Worm (Caenorhabditis elegans) whole organism, L2 larva: ENCODE results near the gene col-164.

Source experiments
- C34F6.9 ChIP-seq: fragments of 150-350 bp; optimal IDR thresholded peaks from 2 replicates; lab custom pipeline; 2014; ENCODE audit warnings: missing biosample characterization, missing genetic modification characterization
- F13H6.1 ChIP-seq: sonication (generic microtip); optimal IDR thresholded peaks from 2 replicates; lab custom pipeline; 2016; ENCODE audit warnings: missing genetic modification characterization, missing compliant biosample characterization
- R02D3.7 ChIP-seq: fragments of 150-350 bp; optimal IDR thresholded peaks from 2 replicates; lab custom pipeline; 2014; ENCODE audit warnings: missing biosample characterization, missing genetic modification characterization
- Y55F3AM.14 ChIP-seq: fragments of 200-800 bp; sonication (Bioruptor generic); optimal IDR thresholded peaks from 2 replicates; lab custom pipeline; 2018; ENCODE audit warnings: mild to moderate bottlenecking, missing genetic modification characterization, missing compliant biosample characterization
- ZK546.5 ChIP-seq: sonication (generic microtip); optimal IDR thresholded peaks from 2 replicates; lab custom pipeline; 2017; ENCODE audit warnings: missing biosample characterization, missing genetic modification characterization
- alr-1 ChIP-seq: fragments of 150-350 bp; optimal IDR thresholded peaks from 2 replicates; lab custom pipeline; 2014; ENCODE audit warnings: missing biosample characterization, missing genetic modification characterization
- aly-2 ChIP-seq: fragments of 150-350 bp; optimal IDR thresholded peaks from 2 replicates; lab custom pipeline; 2014; ENCODE audit warnings: missing biosample characterization, missing genetic modification characterization
- ama-1 ChIP-seq: fragments of 150-350 bp; optimal IDR thresholded peaks from 2 replicates; lab custom pipeline; 2018; ENCODE audit warnings: inconsistent platforms
- blmp-1 ChIP-seq: sonication (generic microtip); optimal IDR thresholded peaks from 2 replicates; lab custom pipeline; 2017; ENCODE audit warnings: missing genetic modification characterization, mild to moderate bottlenecking, missing compliant biosample characterization, antibody characterized with exemption, moderate library complexity; ENCODE audit not compliant: insufficient read depth
- crh-2 ChIP-seq: sonication (generic microtip); optimal IDR thresholded peaks from 2 replicates; lab custom pipeline; 2017; ENCODE audit warnings: missing biosample characterization, missing genetic modification characterization
- dmd-4 ChIP-seq: sonication (generic microtip); optimal IDR thresholded peaks from 2 replicates; lab custom pipeline; 2017; ENCODE audit warnings: missing biosample characterization, missing genetic modification characterization
- elt-1 ChIP-seq: fragments of 150-350 bp; optimal IDR thresholded peaks from 2 replicates; lab custom pipeline; 2014; ENCODE audit warnings: missing biosample characterization, missing genetic modification characterization
- elt-3 ChIP-seq: sonication (generic microtip); optimal IDR thresholded peaks from 2 replicates; lab custom pipeline; 2017; ENCODE audit warnings: missing biosample characterization, missing genetic modification characterization
- fos-1 ChIP-seq: fragments of 150-350 bp; optimal IDR thresholded peaks from 2 replicates; lab custom pipeline; 2014; ENCODE audit warnings: missing biosample characterization, missing genetic modification characterization
- gmeb-1 ChIP-seq: fragments of 150-350 bp; optimal IDR thresholded peaks from 2 replicates; lab custom pipeline; 2014; ENCODE audit warnings: missing biosample characterization, missing genetic modification characterization
- lin-11 ChIP-seq: fragments of 150-350 bp; sonication (generic microtip); optimal IDR thresholded peaks from 2 replicates; lab custom pipeline; 2014; ENCODE audit warnings: missing biosample characterization, missing genetic modification characterization, inconsistent platforms, mixed read lengths
- lin-13 ChIP-seq: fragments of 150-350 bp; optimal IDR thresholded peaks from 2 replicates; lab custom pipeline; 2014; ENCODE audit warnings: missing biosample characterization, missing genetic modification reagents, missing genetic modification characterization
- lsy-2 ChIP-seq, 2 experiments: fragments of 150-350 bp in 1 of 2; sonication (generic microtip) in 1 of 2; optimal IDR thresholded peaks; 2 replicates each; lab custom pipeline; 2014 to 2017; ENCODE audit warnings: missing biosample characterization in 2 of 2, missing genetic modification characterization in 2 of 2
- mbf-1 ChIP-seq: sonication (generic microtip); optimal IDR thresholded peaks from 2 replicates; lab custom pipeline; 2017; ENCODE audit warnings: missing biosample characterization, missing genetic modification characterization
- mdl-1 ChIP-seq, 2 experiments: fragments of 150-350 bp in 1 of 2; sonication (generic microtip) in 1 of 2; optimal IDR thresholded peaks; 2 replicates each; lab custom pipeline; 2017; ENCODE audit warnings: missing biosample characterization in 2 of 2, missing genetic modification characterization in 2 of 2
- nhr-10 ChIP-seq: sonication (generic microtip); optimal IDR thresholded peaks from 2 replicates; lab custom pipeline; 2017; ENCODE audit warnings: missing biosample characterization, missing genetic modification characterization
- nhr-11 ChIP-seq: fragments of 150-350 bp; optimal IDR thresholded peaks from 2 replicates; lab custom pipeline; 2014; ENCODE audit warnings: missing biosample characterization, missing genetic modification characterization
- nhr-12 ChIP-seq: fragments of 150-350 bp; optimal IDR thresholded peaks from 2 replicates; lab custom pipeline; 2014; ENCODE audit warnings: missing biosample characterization, missing genetic modification characterization
- nhr-129 ChIP-seq: fragments of 150-350 bp; optimal IDR thresholded peaks from 2 replicates; lab custom pipeline; 2014; ENCODE audit warnings: missing biosample characterization, missing genetic modification characterization
- nhr-21 ChIP-seq: fragments of 150-350 bp; optimal IDR thresholded peaks from 2 replicates; lab custom pipeline; 2014; ENCODE audit warnings: missing biosample characterization, missing genetic modification characterization
- nhr-23 ChIP-seq: fragments of 150-350 bp; optimal IDR thresholded peaks from 2 replicates; lab custom pipeline; 2014; ENCODE audit warnings: missing biosample characterization, missing genetic modification reagents, missing genetic modification characterization
- nhr-25 ChIP-seq: fragments of 150-350 bp; sonication (generic microtip); optimal IDR thresholded peaks from 3 replicates; lab custom pipeline; 2014; ENCODE audit warnings: missing biosample characterization, missing genetic modification characterization
- nhr-6 ChIP-seq: fragments of 150-350 bp; optimal IDR thresholded peaks from 2 replicates; lab custom pipeline; 2014; ENCODE audit warnings: missing biosample characterization, missing genetic modification characterization
- peb-1 ChIP-seq: fragments of 150-350 bp; optimal IDR thresholded peaks from 2 replicates; lab custom pipeline; 2014; ENCODE audit warnings: missing biosample characterization, missing genetic modification characterization
- sem-4 ChIP-seq: fragments of 150-350 bp; optimal IDR thresholded peaks from 2 replicates; lab custom pipeline; 2014; ENCODE audit warnings: missing biosample characterization, missing genetic modification reagents, missing genetic modification characterization
- skn-1 ChIP-seq: sonication (generic microtip); optimal IDR thresholded peaks from 2 replicates; lab custom pipeline; 2017; ENCODE audit warnings: missing biosample characterization, missing genetic modification characterization
- sma-3 ChIP-seq: sonication (generic microtip); optimal IDR thresholded peaks from 2 replicates; lab custom pipeline; 2016; ENCODE audit warnings: missing genetic modification reagents, missing genetic modification characterization, missing compliant biosample characterization
- sma-9 ChIP-seq, 2 experiments: fragments of 150-350 bp in 1 of 2; sonication (generic microtip) in 1 of 2; optimal IDR thresholded peaks; 2 replicates each; lab custom pipeline; 2014 to 2016; ENCODE audit warnings: missing genetic modification characterization in 2 of 2, mild to moderate bottlenecking in 1 of 2, missing biosample characterization in 1 of 2, missing compliant biosample characterization in 1 of 2, missing genetic modification reagents in 1 of 2, moderate library complexity in 1 of 2
- unc-39 ChIP-seq: fragments of 150-350 bp; optimal IDR thresholded peaks from 2 replicates; lab custom pipeline; 2014; ENCODE audit warnings: missing biosample characterization, missing genetic modification characterization
- unc-55 ChIP-seq: fragments of 150-350 bp; sonication (generic microtip); optimal IDR thresholded peaks from 3 replicates; lab custom pipeline; 2014; ENCODE audit warnings: missing biosample characterization, missing genetic modification reagents, missing genetic modification characterization
- zag-1 ChIP-seq: fragments of 150-350 bp; optimal IDR thresholded peaks from 2 replicates; lab custom pipeline; 2014; ENCODE audit warnings: missing biosample characterization, missing genetic modification characterization
- ztf-1 ChIP-seq: fragments of 200-800 bp; sonication (Bioruptor generic); conservative IDR thresholded peaks from 2 replicates; pipeline ENCODE4 v1.3.6; 2022; ENCODE audit warnings: missing genetic modification characterization, missing compliant biosample characterization
- ztf-11 ChIP-seq: sonication (generic microtip); optimal IDR thresholded peaks from 2 replicates; lab custom pipeline; 2017; ENCODE audit warnings: missing biosample characterization, missing genetic modification characterization
- ztf-4 ChIP-seq: fragments of 150-350 bp; optimal IDR thresholded peaks from 2 replicates; lab custom pipeline; 2014; ENCODE audit warnings: missing biosample characterization, missing genetic modification characterization

col-164 gene

DNA sequence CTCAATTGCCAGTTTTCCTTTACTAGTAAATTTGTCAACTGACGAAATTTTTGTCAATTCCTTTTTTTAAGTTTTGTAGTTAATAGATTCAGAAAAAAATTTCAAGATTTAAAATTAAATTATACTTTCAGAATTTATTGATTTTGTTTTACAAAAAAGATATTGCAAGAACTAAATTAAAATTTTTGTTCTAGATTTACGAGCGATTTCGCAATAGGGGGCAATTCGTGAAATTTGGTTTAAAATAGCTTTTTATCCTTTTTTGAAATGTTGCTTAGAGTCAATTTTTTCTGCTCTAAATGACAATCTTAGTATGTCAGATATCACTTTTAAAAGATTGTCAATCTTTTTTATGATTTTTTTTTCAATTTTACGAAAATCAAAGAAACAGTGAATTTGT lies 7.8 kb upstream of the col-164 start:
- no peak for TF ChIP-seq ztf-11 (tag; lab: Kevin White, UChicago)
- TF ChIP-seq R02D3.7 (tag; lab: Kevin White, UChicago) = no peak
- TF ChIP-seq dmd-4 (tag; lab: Kevin White, UChicago) = no peak
- TF ChIP-seq skn-1 (tag; lab: Kevin White, UChicago) = no peak
- peak; percentile 8 for TF ChIP-seq unc-55 (GFP tag; lab: Kevin White, UChicago)
- TF ChIP-seq ztf-1 = no peak
- no peak for TF ChIP-seq nhr-6
- no peak for TF ChIP-seq sma-9 (GFP tag; optimal IDR thresholded peaks at IDR 0.05; lab: Kevin White, UChicago)
- TF ChIP-seq sma-9 (tag; optimal IDR thresholded peaks at IDR 0.05; lab: Kevin White, UChicago) = no peak
- TF ChIP-seq crh-2 (tag; lab: Kevin White, UChicago) = no peak
- no peak for TF ChIP-seq lin-11
- TF ChIP-seq peb-1 (tag; lab: Kevin White, UChicago) = no peak
- TF ChIP-seq aly-2 = no peak
- no peak for TF ChIP-seq nhr-10
- peak; percentile 3 for TF ChIP-seq C34F6.9 (tag; lab: Kevin White, UChicago)
- TF ChIP-seq ztf-4 (tag; lab: Kevin White, UChicago) = no peak
- no peak for TF ChIP-seq lsy-2 (tag; optimal IDR thresholded peaks at IDR 0.05; lab: Kevin White, UChicago)
- TF ChIP-seq, all 48 proteins: peak for 2

DNA sequence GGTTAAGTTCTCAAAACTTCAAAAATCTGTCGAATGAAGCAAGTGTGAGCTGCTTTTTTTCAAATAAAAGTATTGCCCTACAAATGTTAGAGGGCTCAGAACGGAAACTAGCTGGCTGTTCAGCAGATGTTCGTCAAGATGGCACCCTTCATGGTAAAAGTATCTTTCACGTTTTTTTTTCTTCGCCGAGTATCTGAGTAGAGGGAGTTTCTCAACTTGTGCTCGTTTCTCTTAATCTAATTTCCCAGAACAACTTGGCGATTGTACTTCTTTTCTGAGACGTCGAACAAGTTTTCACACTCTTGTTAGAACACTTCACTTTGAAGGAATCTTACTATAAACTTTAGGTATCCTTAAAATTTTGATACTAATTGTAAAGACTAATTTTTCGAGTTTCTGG lies 5.6 kb upstream of the col-164 start:
- TF ChIP-seq zag-1 (tag; lab: Kevin White, UChicago) = no peak
- no peak for TF ChIP-seq mdl-1 (tag; optimal IDR thresholded peaks at IDR 0.05; lab: Kevin White, UChicago)
- no peak for TF ChIP-seq mbf-1 (tag; lab: Kevin White, UChicago)
- TF ChIP-seq ZK546.5 (tag; lab: Kevin White, UChicago) = no peak
- no peak for TF ChIP-seq sma-9 (GFP tag; optimal IDR thresholded peaks at IDR 0.05; lab: Kevin White, UChicago)
- TF ChIP-seq sma-9 (tag; optimal IDR thresholded peaks at IDR 0.05; lab: Kevin White, UChicago) = no peak
- no peak for TF ChIP-seq dmd-4 (tag; lab: Kevin White, UChicago)
- no peak for TF ChIP-seq nhr-23 (tag; lab: Kevin White, UChicago)
- TF ChIP-seq lsy-2 (tag; optimal IDR thresholded peaks at IDR 0.05; lab: Kevin White, UChicago) = no peak
- TF ChIP-seq skn-1 (tag; lab: Kevin White, UChicago) = no peak
- TF ChIP-seq elt-1 = no peak
- no peak for TF ChIP-seq ztf-11 (tag; lab: Kevin White, UChicago)
- TF ChIP-seq ama-1 = no peak
- TF ChIP-seq nhr-12 = no peak
- no peak for TF ChIP-seq gmeb-1 (tag; lab: Kevin White, UChicago)

DNA sequence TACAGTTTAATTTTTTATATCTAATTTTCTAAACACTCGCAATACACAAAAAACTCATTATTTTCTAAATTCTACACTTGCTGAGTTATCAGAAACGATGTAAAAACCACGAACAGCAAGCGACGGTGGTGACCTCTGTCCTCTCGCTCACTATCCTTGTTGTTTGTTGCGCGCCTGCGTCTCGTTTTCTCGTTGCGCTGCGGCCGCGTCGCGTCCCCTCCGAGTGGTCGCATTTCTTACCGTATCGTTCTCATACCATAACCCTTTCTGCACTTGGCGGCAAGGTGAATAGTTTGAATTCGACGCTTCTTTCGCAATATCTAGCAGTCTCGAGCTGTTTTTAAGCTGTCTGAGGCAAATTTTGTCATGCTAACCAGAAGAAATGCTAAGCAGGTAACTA lies 3.8 kb upstream of the col-164 start, which contains the start of gene lsy-2:
TSS of gene lsy-2 (plus strand) at position 271 of the 400 bp plus-strand sequence.
- peak; percentile 46 for TF ChIP-seq sma-3
- TF ChIP-seq Y55F3AM.14 (GFP tag; lab: Kevin White, UChicago) = no peak
- TF ChIP-seq C34F6.9 (tag; lab: Kevin White, UChicago) = peak; percentile 42
- TF ChIP-seq lin-13 (GFP tag; lab: Kevin White, UChicago) = peak; percentile 38
- TF ChIP-seq F13H6.1 (tag; lab: Kevin White, UChicago) = peak; percentile 31
- TF ChIP-seq nhr-25 (tag; lab: Kevin White, UChicago) = peak; percentile 68
- peak; percentile 25 for TF ChIP-seq crh-2 (tag; lab: Kevin White, UChicago)
- no peak for TF ChIP-seq elt-3 (tag; lab: Kevin White, UChicago)
- peak; percentile 29 for TF ChIP-seq blmp-1
- peak; percentile 31 for TF ChIP-seq fos-1 (tag; lab: Kevin White, UChicago)
- TF ChIP-seq unc-55 (GFP tag; lab: Kevin White, UChicago) = peak; percentile 33
- TF ChIP-seq nhr-21 (tag; lab: Kevin White, UChicago) = peak; percentile 41
- no peak for TF ChIP-seq alr-1 (tag; lab: Kevin White, UChicago)
- TF ChIP-seq unc-39 (tag; lab: Kevin White, UChicago) = no peak
- TF ChIP-seq lin-11 = peak; percentile 22
- no peak for TF ChIP-seq nhr-23 (tag; lab: Kevin White, UChicago)
- peak; percentile 61 for TF ChIP-seq gmeb-1 (tag; lab: Kevin White, UChicago)
- peak; percentile 60 for TF ChIP-seq nhr-129 (tag; lab: Kevin White, UChicago)
- peak; percentile 12 for TF ChIP-seq sem-4 (tag; lab: Kevin White, UChicago)
- TF ChIP-seq nhr-11 (tag; lab: Kevin White, UChicago) = no peak
- no peak for TF ChIP-seq nhr-10
- TF ChIP-seq, all 48 proteins: peak for 14
